Worm (Caenorhabditis elegans) whole organism, L3 larva: ENCODE results near the gene cup-4.

ENCODE experiments used
- R02D3.7 ChIP-seq: fragments of 150-350 bp; optimal IDR thresholded peaks from 2 replicates; lab custom pipeline; 2014; ENCODE audit warnings: missing biosample characterization, missing genetic modification characterization
- aly-2 ChIP-seq: fragments of 150-350 bp; optimal IDR thresholded peaks from 2 replicates; lab custom pipeline; 2014; ENCODE audit warnings: missing biosample characterization, missing genetic modification characterization
- ama-1 ChIP-seq: fragments of 150-350 bp; optimal IDR thresholded peaks from 2 replicates; lab custom pipeline; 2018
- ceh-16 ChIP-seq: sonication (generic microtip); optimal IDR thresholded peaks from 2 replicates; lab custom pipeline; 2017; ENCODE audit warnings: missing biosample characterization, missing genetic modification characterization
- ceh-28 ChIP-seq: fragments of 150-350 bp; optimal IDR thresholded peaks from 2 replicates; lab custom pipeline; 2014; ENCODE audit warnings: missing biosample characterization, missing genetic modification reagents, missing genetic modification characterization
- ceh-82 ChIP-seq: fragments of 150-350 bp; optimal IDR thresholded peaks from 2 replicates; lab custom pipeline; 2014; ENCODE audit warnings: missing biosample characterization, missing genetic modification characterization
- daf-12 ChIP-seq: fragments of 150-350 bp; optimal IDR thresholded peaks from 2 replicates; lab custom pipeline; 2014; ENCODE audit warnings: missing biosample characterization, missing genetic modification reagents, missing genetic modification characterization
- egl-5 ChIP-seq: fragments of 150-350 bp; optimal IDR thresholded peaks from 2 replicates; lab custom pipeline; 2017; ENCODE audit warnings: missing biosample characterization, missing genetic modification reagents, missing genetic modification characterization, inconsistent platforms
- elt-1 ChIP-seq: fragments of 150-350 bp; optimal IDR thresholded peaks from 2 replicates; lab custom pipeline; 2014; ENCODE audit warnings: missing biosample characterization, missing genetic modification characterization
- elt-2 ChIP-seq: sonication (generic microtip); optimal IDR thresholded peaks from 2 replicates; lab custom pipeline; 2016; ENCODE audit warnings: missing genetic modification reagents, mild to moderate bottlenecking, missing genetic modification characterization, missing compliant biosample characterization
- elt-3 ChIP-seq, 3 experiments: fragments of 150-350 bp in 1 of 3; sonication (generic microtip) in 2 of 3; optimal IDR thresholded peaks; 2 replicates in 2 of 3; 4 replicates in 1 of 3; lab custom pipeline; 2014 to 2017; ENCODE audit warnings: missing biosample characterization in 3 of 3, missing genetic modification characterization in 3 of 3
- fkh-10 ChIP-seq: sonication (generic microtip); optimal IDR thresholded peaks from 2 replicates; lab custom pipeline; 2017; ENCODE audit warnings: missing biosample characterization, missing genetic modification reagents, missing genetic modification characterization
- fkh-2 ChIP-seq: fragments of 150-350 bp; optimal IDR thresholded peaks from 2 replicates; lab custom pipeline; 2014; ENCODE audit warnings: missing biosample characterization, missing genetic modification reagents, missing genetic modification characterization
- fos-1 ChIP-seq: fragments of 150-350 bp; optimal IDR thresholded peaks from 2 replicates; lab custom pipeline; 2014; ENCODE audit warnings: missing biosample characterization, missing genetic modification characterization
- hmg-11 ChIP-seq: sonication (generic microtip); optimal IDR thresholded peaks from 2 replicates; lab custom pipeline; 2016; ENCODE audit warnings: missing genetic modification characterization, missing compliant biosample characterization
- jun-1 ChIP-seq: fragments of 150-350 bp; optimal IDR thresholded peaks from 2 replicates; lab custom pipeline; 2014; ENCODE audit warnings: missing biosample characterization, missing genetic modification reagents, missing genetic modification characterization
- lin-15B ChIP-seq: fragments of 150-350 bp; optimal IDR thresholded peaks from 2 replicates; lab custom pipeline; 2014; ENCODE audit warnings: missing biosample characterization, missing genetic modification characterization
- mdl-1 ChIP-seq: fragments of 150-350 bp; optimal IDR thresholded peaks from 2 replicates; lab custom pipeline; 2014; ENCODE audit warnings: missing biosample characterization, missing genetic modification characterization
- nfya-1 ChIP-seq: sonication (generic microtip); optimal IDR thresholded peaks from 2 replicates; lab custom pipeline; 2017; ENCODE audit warnings: missing genetic modification characterization, mild to moderate bottlenecking, missing compliant biosample characterization, antibody characterized with exemption, moderate library complexity; ENCODE audit not compliant: insufficient read depth
- nhr-11 ChIP-seq: fragments of 150-350 bp; optimal IDR thresholded peaks from 2 replicates; lab custom pipeline; 2014; ENCODE audit warnings: missing biosample characterization, missing genetic modification characterization
- nhr-12 ChIP-seq: fragments of 150-350 bp; optimal IDR thresholded peaks from 2 replicates; lab custom pipeline; 2014; ENCODE audit warnings: missing biosample characterization, missing genetic modification characterization
- nhr-23 ChIP-seq: fragments of 150-350 bp; optimal IDR thresholded peaks from 2 replicates; lab custom pipeline; 2014; ENCODE audit warnings: missing biosample characterization, missing genetic modification reagents, missing genetic modification characterization
- nhr-25 ChIP-seq: sonication (generic microtip); optimal IDR thresholded peaks from 2 replicates; lab custom pipeline; 2017; ENCODE audit warnings: missing biosample characterization, missing genetic modification characterization
- nhr-28 ChIP-seq: fragments of 150-350 bp; optimal IDR thresholded peaks from 2 replicates; lab custom pipeline; 2014; ENCODE audit warnings: missing biosample characterization, missing genetic modification characterization
- nhr-43 ChIP-seq: sonication (generic microtip); optimal IDR thresholded peaks from 2 replicates; lab custom pipeline; 2016; ENCODE audit warnings: mild to moderate bottlenecking, missing genetic modification characterization, missing compliant biosample characterization; ENCODE audit not compliant: poor library complexity, severe bottlenecking
- nhr-67 ChIP-seq: fragments of 150-350 bp; optimal IDR thresholded peaks from 2 replicates; lab custom pipeline; 2014; ENCODE audit warnings: missing biosample characterization, missing genetic modification characterization
- nhr-76 ChIP-seq: fragments of 150-350 bp; sonication (generic microtip); optimal IDR thresholded peaks from 5 replicates; lab custom pipeline; 2014; ENCODE audit warnings: missing biosample characterization, missing genetic modification characterization
- nhr-77 ChIP-seq: fragments of 150-350 bp; optimal IDR thresholded peaks from 2 replicates; lab custom pipeline; 2014; ENCODE audit warnings: missing biosample characterization, missing genetic modification characterization
- pha-4 ChIP-seq: fragments of 150-350 bp; optimal IDR thresholded peaks from 2 replicates; lab custom pipeline; 2014; ENCODE audit warnings: missing biosample characterization, missing genetic modification reagents, missing genetic modification characterization
- pqm-1 ChIP-seq: fragments of 150-350 bp; optimal IDR thresholded peaks from 2 replicates; lab custom pipeline; 2017; ENCODE audit warnings: missing biosample characterization, missing genetic modification characterization, inconsistent platforms
- sea-2 ChIP-seq: fragments of 150-350 bp; sonication (generic microtip); optimal IDR thresholded peaks from 4 replicates; lab custom pipeline; 2014; ENCODE audit warnings: missing biosample characterization, missing genetic modification reagents, missing genetic modification characterization
- snpc-4 ChIP-seq: fragments of 150-350 bp; optimal IDR thresholded peaks from 2 replicates; lab custom pipeline; 2014; ENCODE audit warnings: missing biosample characterization, missing genetic modification characterization
- unc-39 ChIP-seq: sonication (generic microtip); optimal IDR thresholded peaks from 4 replicates; lab custom pipeline; 2017; ENCODE audit warnings: missing biosample characterization, missing genetic modification characterization
- unc-62 ChIP-seq: fragments of 150-350 bp; sonication (generic microtip); optimal IDR thresholded peaks from 4 replicates; lab custom pipeline; 2014; ENCODE audit warnings: missing biosample characterization, missing genetic modification reagents, missing genetic modification characterization
- ztf-11 ChIP-seq: fragments of 150-350 bp; optimal IDR thresholded peaks from 2 replicates; lab custom pipeline; 2014; ENCODE audit warnings: missing biosample characterization, missing genetic modification characterization
- ztf-4 ChIP-seq: fragments of 150-350 bp; optimal IDR thresholded peaks from 2 replicates; lab custom pipeline; 2014; ENCODE audit warnings: missing biosample characterization, missing genetic modification characterization

The cup-4 gene

ce11 chrIII:7834848-7835247 lies 31.4 kb upstream of the cup-4 start:
- TF ChIP-seq nhr-77 (tag; lab: Kevin White, UChicago) (no peak), ceh-16 (tag; lab: Kevin White, UChicago) (no peak), pha-4 (no peak), snpc-4 (tag; lab: Kevin White, UChicago) (no peak), fos-1 (tag; lab: Kevin White, UChicago) (no peak), unc-62 (GFP tag; lab: Kevin White, UChicago) (no peak), nhr-67 (no peak), elt-1 (no peak), lin-15B (no peak), nhr-23 (tag; lab: Kevin White, UChicago) (no peak), ceh-28 (tag; lab: Kevin White, UChicago) (no peak), ceh-82 (no peak), nhr-76 (tag; lab: Kevin White, UChicago) (no peak), nhr-11 (tag; lab: Kevin White, UChicago) (no peak)

ce11 chrIII:7835684-7836083 lies 30.6 kb upstream of the cup-4 start:
- TF ChIP-seq daf-12 (tag; lab: Kevin White, UChicago) = no peak
- no peak for TF ChIP-seq nhr-67
- TF ChIP-seq nhr-11 (tag; lab: Kevin White, UChicago) = no peak
- no peak for TF ChIP-seq nhr-43 (tag; lab: Kevin White, UChicago)
- TF ChIP-seq fos-1 (tag; lab: Kevin White, UChicago) = no peak
- no peak for TF ChIP-seq mdl-1 (tag; lab: Kevin White, UChicago)
- TF ChIP-seq jun-1 = no peak
- TF ChIP-seq hmg-11 = no peak
- TF ChIP-seq nhr-12 (tag; lab: Kevin White, UChicago) = no peak
- no peak for TF ChIP-seq elt-3 (tag; optimal IDR thresholded peaks at IDR 0.05; lab: Kevin White, UChicago)
- TF ChIP-seq ztf-11 = no peak
- TF ChIP-seq elt-2 = no peak
- no peak for TF ChIP-seq nhr-23 (tag; lab: Kevin White, UChicago)
- TF ChIP-seq, all 47 proteins: peak for 0

ce11 chrIII:7837567-7837966 lies 28.7 kb upstream of the cup-4 start:
- TF ChIP-seq nhr-25 (tag; lab: Kevin White, UChicago) (no peak), ceh-16 (tag; lab: Kevin White, UChicago) (no peak), snpc-4 (tag; lab: Kevin White, UChicago) (no peak), nhr-12 (tag; lab: Kevin White, UChicago) (no peak), nhr-43 (tag; lab: Kevin White, UChicago) (no peak), elt-2 (no peak), ztf-4 (tag; lab: Kevin White, UChicago) (no peak), ceh-28 (tag; lab: Kevin White, UChicago) (no peak), nhr-23 (tag; lab: Kevin White, UChicago) (no peak), fkh-10 (GFP tag; lab: Kevin White, UChicago) (no peak), jun-1 (no peak), fkh-2 (tag; lab: Kevin White, UChicago) (no peak), pqm-1 (tag; lab: Kevin White, UChicago) (no peak), egl-5 (tag; lab: Kevin White, UChicago) (no peak), ztf-11 (no peak), ama-1 (no peak), unc-62 (GFP tag; lab: Kevin White, UChicago) (no peak), unc-39 (tag; lab: Kevin White, UChicago) (no peak), nfya-1 (tag; lab: Kevin White, UChicago) (no peak)

ce11 chrIII:7838907-7839642 lies 27.2 kb upstream of the cup-4 start, which contains the start of gene ceh-23:
Gene ceh-23, plus strand, starts transcription at chrIII:7839592.
- TF ChIP-seq aly-2 (no peak), ceh-82 (no peak), sea-2 (GFP tag; lab: Kevin White, UChicago) (no peak), nhr-28 (no peak), nhr-67 (no peak), ama-1 (no peak), R02D3.7 (no peak), ceh-16 (tag; lab: Kevin White, UChicago) (no peak)
